Worm (Caenorhabditis elegans) whole organism, L3 larva: ENCODE measurements around the gene F40A3.6.
A peak's percentile ranks its signal among the peaks of the same experiment; 100 is the strongest.

Experiments used
- ama-1 ChIP-seq: fragments of 150-350 bp; optimal IDR thresholded peaks from 2 replicates; lab custom pipeline; 2018
- ceh-16 ChIP-seq: sonication (generic microtip); optimal IDR thresholded peaks from 2 replicates; lab custom pipeline; 2017; ENCODE audit warnings: missing biosample characterization, missing genetic modification characterization
- ceh-28 ChIP-seq: fragments of 150-350 bp; optimal IDR thresholded peaks from 2 replicates; lab custom pipeline; 2014; ENCODE audit warnings: missing biosample characterization, missing genetic modification reagents, missing genetic modification characterization
- ceh-82 ChIP-seq: fragments of 150-350 bp; optimal IDR thresholded peaks from 2 replicates; lab custom pipeline; 2014; ENCODE audit warnings: missing biosample characterization, missing genetic modification characterization
- daf-12 ChIP-seq: fragments of 150-350 bp; optimal IDR thresholded peaks from 2 replicates; lab custom pipeline; 2014; ENCODE audit warnings: missing biosample characterization, missing genetic modification reagents, missing genetic modification characterization
- egl-5 ChIP-seq: fragments of 150-350 bp; optimal IDR thresholded peaks from 2 replicates; lab custom pipeline; 2017; ENCODE audit warnings: missing biosample characterization, missing genetic modification reagents, missing genetic modification characterization, inconsistent platforms
- elt-2 ChIP-seq: sonication (generic microtip); optimal IDR thresholded peaks from 2 replicates; lab custom pipeline; 2016; ENCODE audit warnings: missing genetic modification reagents, mild to moderate bottlenecking, missing genetic modification characterization, missing compliant biosample characterization
- elt-3 ChIP-seq, 3 experiments: fragments of 150-350 bp in 1 of 3; sonication (generic microtip) in 2 of 3; optimal IDR thresholded peaks; 2 replicates in 2 of 3; 4 replicates in 1 of 3; lab custom pipeline; 2014 to 2017; ENCODE audit warnings: missing biosample characterization in 3 of 3, missing genetic modification characterization in 3 of 3
- fkh-10 ChIP-seq: sonication (generic microtip); optimal IDR thresholded peaks from 2 replicates; lab custom pipeline; 2017; ENCODE audit warnings: missing biosample characterization, missing genetic modification reagents, missing genetic modification characterization
- fos-1 ChIP-seq: fragments of 150-350 bp; optimal IDR thresholded peaks from 2 replicates; lab custom pipeline; 2014; ENCODE audit warnings: missing biosample characterization, missing genetic modification characterization
- hmg-11 ChIP-seq: sonication (generic microtip); optimal IDR thresholded peaks from 2 replicates; lab custom pipeline; 2016; ENCODE audit warnings: missing genetic modification characterization, missing compliant biosample characterization
- jun-1 ChIP-seq: fragments of 150-350 bp; optimal IDR thresholded peaks from 2 replicates; lab custom pipeline; 2014; ENCODE audit warnings: missing biosample characterization, missing genetic modification reagents, missing genetic modification characterization
- lin-39 ChIP-seq: fragments of 150-350 bp; optimal IDR thresholded peaks from 2 replicates; lab custom pipeline; 2018; ENCODE audit warnings: missing biosample characterization, missing genetic modification reagents, missing genetic modification characterization
- lsy-12 ChIP-seq: sonication (generic microtip); optimal IDR thresholded peaks from 2 replicates; lab custom pipeline; 2016; ENCODE audit warnings: mild to moderate bottlenecking, missing genetic modification characterization, missing compliant biosample characterization
- mml-1 ChIP-seq: fragments of 150-350 bp; sonication (generic microtip); optimal IDR thresholded peaks from 3 replicates; lab custom pipeline; 2014; ENCODE audit warnings: missing biosample characterization, missing genetic modification characterization
- nfya-1 ChIP-seq: sonication (generic microtip); optimal IDR thresholded peaks from 2 replicates; lab custom pipeline; 2017; ENCODE audit warnings: missing genetic modification characterization, mild to moderate bottlenecking, missing compliant biosample characterization, antibody characterized with exemption, moderate library complexity; ENCODE audit not compliant: insufficient read depth
- nhr-237 ChIP-seq: fragments of 150-350 bp; optimal IDR thresholded peaks from 2 replicates; lab custom pipeline; 2014; ENCODE audit warnings: missing biosample characterization, missing genetic modification characterization
- nhr-25 ChIP-seq: sonication (generic microtip); optimal IDR thresholded peaks from 2 replicates; lab custom pipeline; 2017; ENCODE audit warnings: missing biosample characterization, missing genetic modification characterization
- nhr-28 ChIP-seq: fragments of 150-350 bp; optimal IDR thresholded peaks from 2 replicates; lab custom pipeline; 2014; ENCODE audit warnings: missing biosample characterization, missing genetic modification characterization
- nhr-67 ChIP-seq: fragments of 150-350 bp; optimal IDR thresholded peaks from 2 replicates; lab custom pipeline; 2014; ENCODE audit warnings: missing biosample characterization, missing genetic modification characterization
- nhr-76 ChIP-seq: fragments of 150-350 bp; sonication (generic microtip); optimal IDR thresholded peaks from 5 replicates; lab custom pipeline; 2014; ENCODE audit warnings: missing biosample characterization, missing genetic modification characterization
- nhr-77 ChIP-seq: fragments of 150-350 bp; optimal IDR thresholded peaks from 2 replicates; lab custom pipeline; 2014; ENCODE audit warnings: missing biosample characterization, missing genetic modification characterization
- pha-4 ChIP-seq: fragments of 150-350 bp; optimal IDR thresholded peaks from 2 replicates; lab custom pipeline; 2014; ENCODE audit warnings: missing biosample characterization, missing genetic modification reagents, missing genetic modification characterization
- pqm-1 ChIP-seq: fragments of 150-350 bp; optimal IDR thresholded peaks from 2 replicates; lab custom pipeline; 2017; ENCODE audit warnings: missing biosample characterization, missing genetic modification characterization, inconsistent platforms
- skn-1 ChIP-seq: fragments of 150-350 bp; optimal IDR thresholded peaks from 2 replicates; lab custom pipeline; 2014; ENCODE audit warnings: missing biosample characterization, missing genetic modification characterization
- snpc-4 ChIP-seq: fragments of 150-350 bp; optimal IDR thresholded peaks from 2 replicates; lab custom pipeline; 2014; ENCODE audit warnings: missing biosample characterization, missing genetic modification characterization
- unc-39 ChIP-seq: sonication (generic microtip); optimal IDR thresholded peaks from 4 replicates; lab custom pipeline; 2017; ENCODE audit warnings: missing biosample characterization, missing genetic modification characterization
- zag-1 ChIP-seq: fragments of 150-350 bp; optimal IDR thresholded peaks from 2 replicates; lab custom pipeline; 2014; ENCODE audit warnings: missing biosample characterization, missing genetic modification characterization
- ztf-4 ChIP-seq: fragments of 150-350 bp; optimal IDR thresholded peaks from 2 replicates; lab custom pipeline; 2014; ENCODE audit warnings: missing biosample characterization, missing genetic modification characterization

The F40A3.6 gene

DNA sequence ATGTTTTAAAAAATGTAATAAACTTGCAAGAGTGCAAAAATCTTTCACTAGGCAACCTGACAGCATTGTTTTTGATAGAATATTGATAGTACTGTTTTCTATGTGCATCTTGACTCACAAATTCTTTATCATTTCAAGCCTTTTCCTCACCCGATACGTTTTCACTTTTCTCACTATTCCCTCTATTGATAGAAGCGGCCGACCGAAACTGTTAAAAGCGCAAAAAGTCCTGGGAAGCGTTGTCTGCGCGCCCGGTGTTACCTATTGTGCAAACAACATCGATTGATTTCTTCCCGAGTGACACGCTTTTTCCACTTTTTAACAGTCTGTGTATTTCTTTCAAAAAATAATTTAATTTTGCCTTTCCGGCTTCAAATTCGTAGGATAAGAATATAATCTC, 5.6 kb downstream of the F40A3.6 start:
- TF ChIP-seq pha-4 (tag; lab: Kevin White, UChicago) (peak; percentile 50), snpc-4 (tag; lab: Kevin White, UChicago) (peak; percentile 47), elt-2 (tag; lab: Kevin White, UChicago) (peak; percentile 48), pqm-1 (tag; lab: Kevin White, UChicago) (peak; percentile 77), nhr-76 (tag; lab: Kevin White, UChicago) (no peak)

DNA sequence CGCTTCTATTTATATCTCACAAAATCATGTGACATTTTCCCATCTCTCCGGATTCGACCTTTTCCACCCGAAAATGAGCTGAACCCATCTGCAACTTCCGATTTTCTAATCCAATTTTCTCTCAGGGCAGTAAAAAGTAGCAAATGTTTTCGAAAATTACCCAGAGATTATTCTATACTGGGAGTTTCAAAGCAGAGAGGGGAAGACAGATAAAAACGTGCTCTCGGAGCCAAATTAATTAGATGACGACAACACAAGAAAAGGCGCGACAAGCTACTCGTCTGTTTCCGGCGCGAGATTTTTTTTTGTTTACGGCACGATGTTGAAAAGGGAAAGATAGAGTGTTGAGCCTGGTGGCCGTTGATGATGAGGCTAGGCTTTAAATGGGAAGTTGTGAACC, 9.2 kb downstream of the F40A3.6 start:
- TF ChIP-seq lin-39 (tag; lab: Kevin White, UChicago) (peak; percentile 12), egl-5 (tag; lab: Kevin White, UChicago) (no peak), nhr-237 (tag; lab: Kevin White, UChicago) (no peak), hmg-11 (tag; lab: Kevin White, UChicago) (no peak)

DNA sequence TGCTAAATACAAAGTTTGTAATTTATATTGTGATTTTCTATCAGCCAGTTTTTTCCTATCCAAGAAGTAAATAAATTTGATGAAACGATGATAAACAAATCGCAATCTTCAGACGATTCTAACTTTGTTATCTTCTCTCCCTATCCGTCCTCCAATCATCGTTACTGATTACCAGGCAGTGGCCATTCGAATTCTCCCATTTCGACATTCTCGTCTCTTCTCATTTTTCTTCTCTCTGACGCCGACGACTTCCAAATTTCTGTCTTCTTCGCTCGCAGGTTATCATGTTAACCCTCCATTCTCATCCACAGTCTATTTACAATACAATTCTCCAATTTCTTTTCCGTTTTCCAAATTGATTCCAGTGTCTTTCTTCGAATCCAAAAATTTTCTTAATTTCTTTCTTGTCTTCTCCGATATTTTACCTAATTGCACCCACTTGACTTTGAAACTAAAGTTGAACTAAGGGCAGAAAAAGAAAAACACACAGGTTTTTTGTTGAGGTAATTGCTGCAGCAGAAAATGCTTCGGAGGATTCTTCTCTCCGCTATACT, 15.2 kb downstream of the F40A3.6 start, which contains the start of gene F40A3.2:
TSS of gene F40A3.2 (plus strand) at position 504 of the 554 bp plus-strand sequence.
- TF ChIP-seq snpc-4 (tag; lab: Kevin White, UChicago) = no peak
- TF ChIP-seq ama-1 = peak; percentile 27
- TF ChIP-seq nhr-67 = no peak

- TF ChIP-seq fos-1 (tag; lab: Kevin White, UChicago) = no peak
- no peak for TF ChIP-seq nhr-28
- no peak for TF ChIP-seq unc-39 (tag; lab: Kevin White, UChicago)
- TF ChIP-seq ama-1 = no peak
- no peak for TF ChIP-seq zag-1 (tag; lab: Kevin White, UChicago)
- TF ChIP-seq ceh-28 (tag; lab: Kevin White, UChicago) = no peak
- TF ChIP-seq nhr-237 (tag; lab: Kevin White, UChicago) = no peak
- TF ChIP-seq pha-4 (tag; lab: Kevin White, UChicago) = peak; percentile 70
- no peak for TF ChIP-seq nhr-67
- TF ChIP-seq skn-1 (tag; lab: Kevin White, UChicago) = no peak
- no peak for TF ChIP-seq mml-1 (tag; lab: Kevin White, UChicago)
- TF ChIP-seq nfya-1 (tag; lab: Kevin White, UChicago) = peak; percentile 25
- TF ChIP-seq elt-2 (tag; lab: Kevin White, UChicago) = peak; percentile 17
- TF ChIP-seq daf-12 (tag; lab: Kevin White, UChicago) = no peak
- TF ChIP-seq ceh-82 (tag; lab: Kevin White, UChicago) = no peak
- TF ChIP-seq ceh-16 = no peak
- no peak for TF ChIP-seq snpc-4 (tag; lab: Kevin White, UChicago)
- no peak for TF ChIP-seq hmg-11 (tag; lab: Kevin White, UChicago)
- TF ChIP-seq nhr-76 (tag; lab: Kevin White, UChicago) = no peak
Measured at ce11 chrV:7876881-7877475, 16.7 kb downstream of the F40A3.6 start, which contains the start of gene F40A3.3. F40A3.3 (plus strand) TSS chrV:7877444.

DNA sequence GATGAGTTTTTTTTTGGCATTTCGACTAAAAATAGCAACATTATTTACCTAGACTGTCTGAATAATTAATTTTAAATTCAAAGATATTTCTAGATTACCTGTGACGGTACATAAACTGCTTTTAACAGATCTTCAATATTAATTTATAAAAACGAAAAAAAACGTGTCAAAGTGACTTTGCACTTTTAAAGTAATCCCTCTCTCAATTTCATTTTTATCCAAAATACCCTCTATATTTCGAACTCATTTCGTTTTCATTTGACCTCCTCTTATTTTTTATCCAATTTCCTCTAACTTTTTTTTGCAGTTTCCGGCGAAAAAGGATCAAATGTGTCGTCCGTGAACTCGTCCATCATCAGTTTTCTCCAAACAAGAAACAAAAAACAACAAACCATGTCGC, 18.2 kb downstream of the F40A3.6 start, which contains the start of gene F40A3.4:
TSS of gene F40A3.4 (plus strand) at position 301 of the 400 bp plus-strand sequence.
- TF ChIP-seq pha-4 (tag; lab: Kevin White, UChicago) (no peak), nhr-77 (no peak), ztf-4 (tag; lab: Kevin White, UChicago) (no peak), skn-1 (tag; lab: Kevin White, UChicago) (no peak), nhr-25 (tag; lab: Kevin White, UChicago) (no peak), ceh-16 (no peak), nhr-76 (tag; lab: Kevin White, UChicago) (no peak), hmg-11 (tag; lab: Kevin White, UChicago) (no peak), egl-5 (tag; lab: Kevin White, UChicago) (no peak), elt-3 (tag; optimal IDR thresholded peaks at IDR 0.05; lab: Kevin White, UChicago) (no peak), jun-1 (tag; lab: Kevin White, UChicago) (no peak), snpc-4 (tag; lab: Kevin White, UChicago) (no peak)

ce11 chrV:7872945-7873344, 20.7 kb downstream of the F40A3.6 start:
- TF ChIP-seq ceh-82 (tag; lab: Kevin White, UChicago) (no peak), zag-1 (tag; lab: Kevin White, UChicago) (no peak), lsy-12 (no peak), fkh-10 (GFP tag; lab: Kevin White, UChicago) (peak; percentile 58), snpc-4 (tag; lab: Kevin White, UChicago) (no peak)
